Fruit fly (Drosophila melanogaster) whole organism, wandering third instar larva: ENCODE results near the gene mus302.

Source experiments
- Abd-B ChIP-seq: fragments of >200 bp; optimal IDR thresholded peaks from 2 replicates; lab custom pipeline; 2017; ENCODE audit warnings: missing biosample characterization, missing genetic modification characterization
- CG32264 ChIP-seq: fragments of 200-800 bp; sonication (Bioruptor generic); optimal IDR thresholded peaks from 2 replicates; lab custom pipeline; 2016; ENCODE audit warnings: missing biosample characterization, missing genetic modification characterization
- CG9705 ChIP-seq: fragments of 200-800 bp; sonication (Bioruptor generic); optimal IDR thresholded peaks from 2 replicates; lab custom pipeline; 2018; ENCODE audit warnings: missing biosample characterization, mild to moderate bottlenecking, missing genetic modification characterization
- CrebA ChIP-seq: fragments of 200-800 bp; sonication (Bioruptor generic); optimal IDR thresholded peaks from 2 replicates; lab custom pipeline; 2016; ENCODE audit warnings: missing biosample characterization, mild to moderate bottlenecking, missing genetic modification characterization, borderline replicate concordance
- Dfd ChIP-seq: fragments of >200 bp; optimal IDR thresholded peaks from 2 replicates; lab custom pipeline; 2017; ENCODE audit warnings: missing biosample characterization, missing genetic modification characterization
- Dif ChIP-seq: fragments of 200-275, 200-300 bp; sonication (Bioruptor generic); optimal IDR thresholded peaks from 2 replicates; lab custom pipeline; 2018; ENCODE audit warnings: missing biosample characterization, missing genetic modification characterization; ENCODE audit not compliant: partially characterized antibody
- GATAd ChIP-seq: sonication (Bioruptor generic); optimal IDR thresholded peaks from 2 replicates; lab custom pipeline; 2016; ENCODE audit warnings: missing biosample characterization, missing genetic modification characterization
- HLH106 ChIP-seq: fragments of 200-800 bp; optimal IDR thresholded peaks from 3 replicates; lab custom pipeline; 2019; ENCODE audit warnings: missing biosample characterization, mild to moderate bottlenecking, missing genetic modification characterization, moderate library complexity
- Hnf4 ChIP-seq: fragments of 200-800 bp; sonication (Bioruptor generic); optimal IDR thresholded peaks from 2 replicates; lab custom pipeline; 2016; ENCODE audit warnings: missing biosample characterization, mild to moderate bottlenecking, missing genetic modification characterization
- Hr78 ChIP-seq: fragments of >200 bp; optimal IDR thresholded peaks from 2 replicates; lab custom pipeline; 2017; ENCODE audit warnings: missing biosample characterization, missing genetic modification characterization
- Hr83 ChIP-seq: fragments of 200-300 bp; sonication (Bioruptor generic); optimal IDR thresholded peaks from 2 replicates; lab custom pipeline; 2016; ENCODE audit warnings: missing biosample characterization, mild to moderate bottlenecking, missing genetic modification characterization, moderate library complexity; ENCODE audit not compliant: poor library complexity, severe bottlenecking
- Jra ChIP-seq: sonication (Bioruptor generic); optimal IDR thresholded peaks from 2 replicates; lab custom pipeline; 2016; ENCODE audit warnings: missing biosample characterization, missing genetic modification characterization
- Mio ChIP-seq: sonication (Bioruptor generic); optimal IDR thresholded peaks from 2 replicates; lab custom pipeline; 2016; ENCODE audit warnings: missing biosample characterization, missing genetic modification characterization
- Myc ChIP-seq: fragments of >200 bp; optimal IDR thresholded peaks from 2 replicates; lab custom pipeline; 2017
- N ChIP-seq: fragments of >200 bp; optimal IDR thresholded peaks from 2 replicates; lab custom pipeline; 2018; ENCODE audit warnings: missing biosample characterization, missing external identifiers, missing genetic modification characterization
- OdsH ChIP-seq: fragments of 200-800 bp; sonication (Bioruptor generic); optimal IDR thresholded peaks from 2 replicates; lab custom pipeline; 2016; ENCODE audit warnings: missing biosample characterization, mild to moderate bottlenecking, missing genetic modification characterization
- Rel ChIP-seq, 2 experiments: fragments of 200-800 bp; sonication (Bioruptor generic) in 1 of 2; optimal IDR thresholded peaks; 2 replicates in 1 of 2; 3 replicates in 1 of 2; lab custom pipeline; 2016 to 2019; ENCODE audit warnings: mild to moderate bottlenecking in 2 of 2, missing biosample characterization in 2 of 2, missing genetic modification characterization in 2 of 2, moderate library complexity in 1 of 2
- Sp1 ChIP-seq: fragments of 200-800 bp; sonication (Bioruptor generic); optimal IDR thresholded peaks from 3 replicates; lab custom pipeline; 2019; ENCODE audit warnings: missing biosample characterization, mild to moderate bottlenecking, missing genetic modification characterization, moderate library complexity
- Vsx2 ChIP-seq: fragments of 200-300, 225-300 bp; sonication (Bioruptor generic); optimal IDR thresholded peaks from 2 replicates; lab custom pipeline; 2018; ENCODE audit warnings: missing biosample characterization, missing genetic modification characterization; ENCODE audit not compliant: partially characterized antibody
- br ChIP-seq: fragments of 200-800 bp; sonication (Bioruptor generic); optimal IDR thresholded peaks from 2 replicates; lab custom pipeline; 2016; ENCODE audit warnings: missing biosample characterization, missing genetic modification characterization
- brk ChIP-seq: fragments of 200-800 bp; sonication (Bioruptor generic); optimal IDR thresholded peaks from 2 replicates; lab custom pipeline; 2016; ENCODE audit warnings: missing biosample characterization, mild to moderate bottlenecking, missing genetic modification characterization
- dl ChIP-seq, 2 experiments: fragments of 175-275, 200-275 bp in 1 of 2; fragments of 200-275 bp in 1 of 2; sonication (Bioruptor generic); optimal IDR thresholded peaks; lab custom pipeline; 2018; ENCODE audit warnings: mild to moderate bottlenecking in 2 of 2, missing biosample characterization in 2 of 2, missing genetic modification characterization in 2 of 2, moderate library complexity in 2 of 2; ENCODE audit not compliant: partially characterized antibody in 2 of 2, insufficient read depth in 1 of 2
- dmrt93B ChIP-seq: fragments of 200-800 bp; sonication (Bioruptor generic); optimal IDR thresholded peaks from 2 replicates; lab custom pipeline; 2018; ENCODE audit warnings: missing biosample characterization, mild to moderate bottlenecking, missing genetic modification characterization
- dsf ChIP-seq: sonication (Bioruptor generic); optimal IDR thresholded peaks from 2 replicates; lab custom pipeline; 2016; ENCODE audit warnings: missing biosample characterization, missing genetic modification characterization, borderline replicate concordance
- ey ChIP-seq: fragments of 200-800 bp; sonication (Bioruptor generic); optimal IDR thresholded peaks from 2 replicates; lab custom pipeline; 2016; ENCODE audit warnings: missing biosample characterization, missing genetic modification characterization
- foxo ChIP-seq, 2 experiments: fragments of 200-800 bp; sonication (Bioruptor generic); optimal IDR thresholded peaks; 2 replicates in 1 of 2; 3 replicates in 1 of 2; lab custom pipeline; 2016 to 2017; ENCODE audit warnings: missing biosample characterization in 2 of 2, missing genetic modification characterization in 2 of 2
- fru ChIP-seq: fragments of 200-800 bp; sonication (Bioruptor generic); optimal IDR thresholded peaks from 3 replicates; lab custom pipeline; 2016; ENCODE audit warnings: missing biosample characterization, mild to moderate bottlenecking, missing genetic modification characterization
- h ChIP-seq: fragments of 200-800 bp; sonication (Bioruptor generic); optimal IDR thresholded peaks from 3 replicates; lab custom pipeline; 2016; ENCODE audit warnings: missing biosample characterization, mild to moderate bottlenecking, missing genetic modification characterization
- jim ChIP-seq: fragments of 175-275, 200-325 bp; sonication (Bioruptor generic); optimal IDR thresholded peaks from 2 replicates; lab custom pipeline; 2016; ENCODE audit warnings: missing biosample characterization, mild to moderate bottlenecking, missing genetic modification characterization
- lola ChIP-seq: fragments of >200 bp; optimal IDR thresholded peaks from 2 replicates; lab custom pipeline; 2017; ENCODE audit warnings: missing biosample characterization, missing genetic modification characterization
- pan ChIP-seq: fragments of >200 bp; optimal IDR thresholded peaks from 2 replicates; lab custom pipeline; 2017
- psq ChIP-seq: fragments of 200-800 bp; sonication (Bioruptor generic); optimal IDR thresholded peaks from 3 replicates; lab custom pipeline; 2017; ENCODE audit warnings: missing biosample characterization, mild to moderate bottlenecking, missing genetic modification characterization, moderate library complexity
- rgr ChIP-seq: fragments of 200-800 bp; sonication (Bioruptor generic); optimal IDR thresholded peaks from 3 replicates; lab custom pipeline; 2016; ENCODE audit warnings: missing biosample characterization, mild to moderate bottlenecking, missing genetic modification characterization
- sage ChIP-seq: fragments of 200-800 bp; sonication (Bioruptor generic); optimal IDR thresholded peaks from 2 replicates; lab custom pipeline; 2016; ENCODE audit warnings: missing biosample characterization, mild to moderate bottlenecking, missing genetic modification characterization
- sv ChIP-seq: fragments of 200-800 bp; sonication (Bioruptor generic); optimal IDR thresholded peaks from 3 replicates; lab custom pipeline; 2016; ENCODE audit warnings: missing biosample characterization, missing genetic modification characterization
- tai ChIP-seq: sonication (Bioruptor generic); optimal IDR thresholded peaks from 2 replicates; lab custom pipeline; 2016; ENCODE audit warnings: missing biosample characterization, missing genetic modification characterization
- usp ChIP-seq: fragments of >200 bp; optimal IDR thresholded peaks from 2 replicates; lab custom pipeline; 2017; ENCODE audit warnings: missing biosample characterization, missing genetic modification characterization
- woc ChIP-seq: sonication (Bioruptor generic); optimal IDR thresholded peaks from 2 replicates; lab custom pipeline; 2016; ENCODE audit warnings: missing biosample characterization, mild to moderate bottlenecking, missing genetic modification characterization

The mus302 gene

DNA sequence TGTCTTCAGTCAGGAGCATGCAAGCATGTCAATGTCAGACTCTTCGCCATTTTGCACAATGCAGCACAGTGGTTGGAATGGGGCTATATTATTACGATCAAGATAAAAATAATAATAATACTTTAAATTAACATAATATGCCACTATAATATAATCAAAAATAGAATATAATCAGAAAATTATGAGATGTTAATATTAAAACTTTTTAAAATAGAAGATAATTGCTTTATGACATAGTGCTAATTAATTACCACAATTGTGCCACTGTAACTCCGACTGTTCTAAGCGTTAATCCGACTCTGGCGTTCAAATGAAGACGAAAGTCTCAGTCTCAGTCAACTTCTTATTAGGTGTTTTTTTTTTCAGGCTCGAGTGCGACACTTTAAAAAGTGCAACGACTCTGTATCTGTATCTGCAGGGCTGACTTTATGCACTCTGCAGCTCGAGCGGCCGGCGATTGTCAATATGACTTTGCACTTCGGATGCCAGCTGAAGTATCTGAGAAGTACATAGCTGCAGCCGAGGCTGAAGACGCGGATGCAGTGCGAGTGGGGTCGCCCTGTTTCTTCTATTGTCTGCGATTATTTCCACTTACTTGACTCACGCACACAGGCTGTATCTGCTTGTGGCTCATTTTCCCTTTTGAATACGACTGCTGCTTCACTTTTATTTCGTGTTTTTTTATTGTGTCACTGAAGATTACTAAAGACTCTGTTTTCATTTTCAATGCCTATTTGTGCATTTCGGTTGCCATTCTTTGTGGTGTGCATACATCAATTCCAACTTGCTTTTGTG is 17.1 kb downstream of the mus302 start:
- TF ChIP-seq psq (GFP tag; lab: Kevin White, UChicago) (no peak), tai (no peak), dsf (GFP tag; lab: Kevin White, UChicago) (no peak), CG9705 (GFP tag; lab: Kevin White, UChicago) (no peak), N (GFP tag; lab: Kevin White, UChicago) (no peak), foxo (GFP tag; optimal IDR thresholded peaks at IDR 0.05; lab: Kevin White, UChicago) (no peak), Rel (GFP tag; optimal IDR thresholded peaks at IDR 0.05; lab: Kevin White, UChicago) (no peak), Rel (tag; optimal IDR thresholded peaks at IDR 0.05; lab: Kevin White, UChicago) (no peak), CrebA (no peak), rgr (GFP tag; lab: Kevin White, UChicago) (no peak)
- TF ChIP-seq, all 38 proteins: peak for 0

- TF ChIP-seq tai (no peak), Rel (GFP tag; optimal IDR thresholded peaks at IDR 0.05; lab: Kevin White, UChicago) (no peak), Rel (tag; optimal IDR thresholded peaks at IDR 0.05; lab: Kevin White, UChicago) (no peak), GATAd (GFP tag; lab: Kevin White, UChicago) (no peak), foxo (GFP tag; optimal IDR thresholded peaks at IDR 0.05; lab: Kevin White, UChicago) (no peak)
Measured at dm6 chr3L:16760274-16760673, 19.3 kb downstream of the mus302 start.

DNA sequence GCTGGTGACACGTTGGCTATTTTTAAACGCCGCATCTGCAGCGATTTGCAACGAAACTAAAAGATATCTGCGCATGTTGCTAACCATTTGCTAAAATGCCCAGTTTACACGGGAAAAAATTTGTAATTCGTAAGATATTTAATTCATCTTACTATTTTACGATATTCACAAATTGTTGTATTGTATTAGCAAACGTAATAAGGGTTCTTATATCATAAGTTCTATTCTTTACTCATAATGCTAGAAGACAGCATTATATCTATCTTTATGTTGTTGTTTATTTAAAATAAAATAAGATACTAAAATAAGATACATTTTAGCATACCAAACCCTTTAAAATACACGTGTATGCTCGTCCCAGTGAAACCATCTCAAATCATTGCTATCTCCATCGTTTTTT is 20.1 kb downstream of the mus302 start:
- TF ChIP-seq usp (GFP tag; lab: Kevin White, UChicago) = no peak
- no peak for TF ChIP-seq N (GFP tag; lab: Kevin White, UChicago)
- no peak for TF ChIP-seq CG9705 (GFP tag; lab: Kevin White, UChicago)
- no peak for TF ChIP-seq sage (GFP tag; lab: Kevin White, UChicago)
- TF ChIP-seq pan (lab: Kevin White, UChicago) = no peak

DNA sequence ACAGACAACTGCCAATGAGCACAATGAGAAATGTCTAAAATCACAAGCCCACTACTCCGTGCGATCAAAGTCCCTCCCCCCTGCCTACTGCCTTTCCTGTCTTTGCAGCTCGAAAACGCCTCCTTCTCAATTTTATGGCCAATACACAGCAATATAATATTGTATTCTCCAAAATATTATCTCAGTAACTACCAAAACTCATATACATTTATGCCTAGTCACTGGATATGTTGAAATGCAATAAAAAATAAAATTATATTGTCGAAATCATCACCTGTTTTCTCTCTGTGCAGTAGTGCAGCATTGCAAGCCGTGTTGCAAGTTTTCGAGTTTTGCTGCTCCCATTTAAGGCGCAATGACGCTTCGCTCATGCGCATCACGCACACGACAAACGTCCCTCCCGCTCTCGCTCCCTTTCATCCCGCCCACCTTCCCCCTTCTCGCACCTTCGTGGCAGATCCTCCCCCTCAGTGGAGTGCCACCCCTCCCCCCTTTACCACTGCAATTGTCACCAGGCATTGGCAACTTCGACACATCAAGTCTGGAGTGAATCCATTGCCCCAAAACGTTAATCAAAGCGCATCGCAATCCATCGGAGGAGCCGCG is 20.9 kb downstream of the mus302 start:
- no peak for TF ChIP-seq sv
- TF ChIP-seq dmrt93B (GFP tag; lab: Kevin White, UChicago) = peak; percentile 36
- peak; percentile 53 for TF ChIP-seq Hnf4
- TF ChIP-seq HLH106 (tag; lab: Kevin White, UChicago) = peak; percentile 71
- peak; percentile 50 for TF ChIP-seq ey
- no peak for TF ChIP-seq dl (GFP tag; optimal IDR thresholded peaks at IDR 0.05; lab: Kevin White, UChicago; ENCODE audit: insufficient read depth in 1 of 2, partially characterized antibody in 2 of 2)
- peak; percentile 34 for TF ChIP-seq sage (GFP tag; lab: Kevin White, UChicago)
- TF ChIP-seq foxo (GFP tag; optimal IDR thresholded peaks at IDR 0.05; lab: Kevin White, UChicago) = peak in 1 of 2 experiments; percentile 65
- peak; percentile 23 for TF ChIP-seq psq (GFP tag; lab: Kevin White, UChicago)
- TF ChIP-seq Dif (GFP tag; lab: Kevin White, UChicago) = no peak
- TF ChIP-seq Sp1 (GFP tag; lab: Kevin White, UChicago) = peak; percentile 44
- TF ChIP-seq CG9705 (GFP tag; lab: Kevin White, UChicago) = peak; percentile 58
- TF ChIP-seq h (GFP tag; lab: Kevin White, UChicago) = peak; percentile 83
- TF ChIP-seq N (GFP tag; lab: Kevin White, UChicago) = no peak
- TF ChIP-seq brk (GFP tag; lab: Kevin White, UChicago) = no peak
- TF ChIP-seq Hr83 (GFP tag; lab: Kevin White, UChicago) = no peak
- TF ChIP-seq Dfd (GFP tag; lab: Kevin White, UChicago) = no peak
- no peak for TF ChIP-seq lola (GFP tag; lab: Kevin White, UChicago)
- no peak for TF ChIP-seq usp (GFP tag; lab: Kevin White, UChicago)
- TF ChIP-seq fru (GFP tag; lab: Kevin White, UChicago) = peak; percentile 66
- no peak for TF ChIP-seq dsf (GFP tag; lab: Kevin White, UChicago)
- TF ChIP-seq rgr (GFP tag; lab: Kevin White, UChicago) = peak; percentile 55
- TF ChIP-seq br = peak; percentile 67
- no peak for TF ChIP-seq Vsx2 (GFP tag; lab: Kevin White, UChicago)
- TF ChIP-seq Rel (GFP tag; optimal IDR thresholded peaks at IDR 0.05; lab: Kevin White, UChicago) = no peak
- peak; percentile 4 for TF ChIP-seq Rel (tag; optimal IDR thresholded peaks at IDR 0.05; lab: Kevin White, UChicago)
- no peak for TF ChIP-seq Myc (lab: Kevin White, UChicago)
- TF ChIP-seq Mio (GFP tag; lab: Kevin White, UChicago) = no peak
- TF ChIP-seq CrebA = no peak
- no peak for TF ChIP-seq Hr78 (GFP tag; lab: Kevin White, UChicago)
- no peak for TF ChIP-seq pan (lab: Kevin White, UChicago)
- no peak for TF ChIP-seq tai
- peak; percentile 42 for TF ChIP-seq OdsH
- TF ChIP-seq jim (GFP tag; lab: Kevin White, UChicago) = no peak
- TF ChIP-seq GATAd (GFP tag; lab: Kevin White, UChicago) = no peak
- no peak for TF ChIP-seq Abd-B (GFP tag; lab: Kevin White, UChicago)
- TF ChIP-seq Jra (GFP tag; lab: Kevin White, UChicago) = peak; percentile 2
- peak; percentile 41 for TF ChIP-seq CG32264
- TF ChIP-seq woc = peak; percentile 67
